Worm (Caenorhabditis elegans): ENCODE data around the gene C37C3.11.

Gene C37C3.11

DNA sequence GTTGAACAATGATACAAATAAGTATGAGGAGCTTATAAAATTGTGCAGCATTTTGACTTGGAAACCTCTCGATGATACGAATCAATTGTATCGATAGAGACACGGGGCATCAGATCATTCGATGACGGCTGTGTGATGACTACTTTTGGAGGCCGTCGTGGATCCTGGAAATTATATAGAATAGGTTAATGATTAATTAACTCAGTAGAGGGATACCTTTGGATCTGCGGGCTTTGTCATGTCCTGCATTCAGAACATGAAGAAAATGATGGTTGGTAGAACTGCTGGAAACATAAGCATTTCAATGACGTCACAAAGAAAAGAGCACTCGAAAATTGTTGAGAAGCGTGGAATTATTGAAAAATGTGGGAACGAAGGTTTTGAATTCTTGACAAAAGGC lies 50.0 kb downstream of the C37C3.11 start, which contains the start of gene ZK742.6:
Gene ZK742.6 (minus strand): TSS at position 342 of the 400 bp plus-strand sequence.
- TF ChIP-seq hmg-4 (GFP tag; optimal IDR thresholded peaks at IDR 0.05) (no peak), ceh-13 (GFP tag; optimal IDR thresholded peaks at IDR 0.05) (no peak), pes-1 (GFP tag; IDR thresholded peaks at IDR 0.05) (no peak), aly-1 (tag; optimal IDR thresholded peaks at IDR 0.05) (no peak), tbx-37 (GFP tag; conservative IDR thresholded peaks at IDR 0.05) (no peak), hnd-1 (tag; optimal IDR thresholded peaks at IDR 0.05) (no peak), F13C5.2 (tag; optimal IDR thresholded peaks at IDR 0.05) (no peak), ets-7 (tag; optimal IDR thresholded peaks at IDR 0.05) (no peak), sea-1 (GFP tag; conservative IDR thresholded peaks at IDR 0.05) (no peak), flt-1 (GFP tag; IDR thresholded peaks at IDR 0.05) (no peak), tra-4 (tag; optimal IDR thresholded peaks at IDR 0.05) (no peak), ama-1 (optimal IDR thresholded peaks at IDR 0.05) (no peak), scrt-1 (GFP tag; IDR thresholded peaks at IDR 0.05) (no peak), hmbx-1 (tag; optimal IDR thresholded peaks at IDR 0.05) (no peak), ceh-36 (tag; optimal IDR thresholded peaks at IDR 0.05) (no peak)
